Worm (Caenorhabditis elegans) whole organism, L3 larva: ENCODE measurements around the gene chil-18.

Source experiments
- R02D3.7 ChIP-seq: fragments of 150-350 bp; optimal IDR thresholded peaks from 2 replicates; lab custom pipeline; 2014; ENCODE audit warnings: missing biosample characterization, missing genetic modification characterization
- aly-2 ChIP-seq: fragments of 150-350 bp; optimal IDR thresholded peaks from 2 replicates; lab custom pipeline; 2014; ENCODE audit warnings: missing biosample characterization, missing genetic modification characterization
- ceh-16 ChIP-seq: sonication (generic microtip); optimal IDR thresholded peaks from 2 replicates; lab custom pipeline; 2017; ENCODE audit warnings: missing biosample characterization, missing genetic modification characterization
- ceh-82 ChIP-seq: fragments of 150-350 bp; optimal IDR thresholded peaks from 2 replicates; lab custom pipeline; 2014; ENCODE audit warnings: missing biosample characterization, missing genetic modification characterization
- daf-12 ChIP-seq: fragments of 150-350 bp; optimal IDR thresholded peaks from 2 replicates; lab custom pipeline; 2014; ENCODE audit warnings: missing biosample characterization, missing genetic modification reagents, missing genetic modification characterization
- egl-27 ChIP-seq: sonication (generic microtip); optimal IDR thresholded peaks from 4 replicates; lab custom pipeline; 2017; ENCODE audit warnings: missing biosample characterization, missing genetic modification reagents, missing genetic modification characterization
- elt-1 ChIP-seq: fragments of 150-350 bp; optimal IDR thresholded peaks from 2 replicates; lab custom pipeline; 2014; ENCODE audit warnings: missing biosample characterization, missing genetic modification characterization
- elt-2 ChIP-seq: sonication (generic microtip); optimal IDR thresholded peaks from 2 replicates; lab custom pipeline; 2016; ENCODE audit warnings: missing genetic modification reagents, mild to moderate bottlenecking, missing genetic modification characterization, missing compliant biosample characterization
- elt-3 ChIP-seq, 3 experiments: fragments of 150-350 bp in 1 of 3; sonication (generic microtip) in 2 of 3; optimal IDR thresholded peaks; 2 replicates in 2 of 3; 4 replicates in 1 of 3; lab custom pipeline; 2014 to 2017; ENCODE audit warnings: missing biosample characterization in 3 of 3, missing genetic modification characterization in 3 of 3
- eor-1 ChIP-seq, 2 experiments: fragments of 150-350 bp; optimal IDR thresholded peaks; 2 replicates each; lab custom pipeline; 2014 to 2018; ENCODE audit warnings: missing biosample characterization in 2 of 2, missing genetic modification characterization in 2 of 2
- fkh-2 ChIP-seq: fragments of 150-350 bp; optimal IDR thresholded peaks from 2 replicates; lab custom pipeline; 2014; ENCODE audit warnings: missing biosample characterization, missing genetic modification reagents, missing genetic modification characterization
- fos-1 ChIP-seq: fragments of 150-350 bp; optimal IDR thresholded peaks from 2 replicates; lab custom pipeline; 2014; ENCODE audit warnings: missing biosample characterization, missing genetic modification characterization
- hmg-11 ChIP-seq: sonication (generic microtip); optimal IDR thresholded peaks from 2 replicates; lab custom pipeline; 2016; ENCODE audit warnings: missing genetic modification characterization, missing compliant biosample characterization
- jun-1 ChIP-seq: fragments of 150-350 bp; optimal IDR thresholded peaks from 2 replicates; lab custom pipeline; 2014; ENCODE audit warnings: missing biosample characterization, missing genetic modification reagents, missing genetic modification characterization
- lin-15B ChIP-seq: fragments of 150-350 bp; optimal IDR thresholded peaks from 2 replicates; lab custom pipeline; 2014; ENCODE audit warnings: missing biosample characterization, missing genetic modification characterization
- lsy-12 ChIP-seq: sonication (generic microtip); optimal IDR thresholded peaks from 2 replicates; lab custom pipeline; 2016; ENCODE audit warnings: mild to moderate bottlenecking, missing genetic modification characterization, missing compliant biosample characterization
- mdl-1 ChIP-seq: fragments of 150-350 bp; optimal IDR thresholded peaks from 2 replicates; lab custom pipeline; 2014; ENCODE audit warnings: missing biosample characterization, missing genetic modification characterization
- mml-1 ChIP-seq: fragments of 150-350 bp; sonication (generic microtip); optimal IDR thresholded peaks from 3 replicates; lab custom pipeline; 2014; ENCODE audit warnings: missing biosample characterization, missing genetic modification characterization
- nfya-1 ChIP-seq: sonication (generic microtip); optimal IDR thresholded peaks from 2 replicates; lab custom pipeline; 2017; ENCODE audit warnings: missing genetic modification characterization, mild to moderate bottlenecking, missing compliant biosample characterization, antibody characterized with exemption, moderate library complexity; ENCODE audit not compliant: insufficient read depth
- nhr-11 ChIP-seq: fragments of 150-350 bp; optimal IDR thresholded peaks from 2 replicates; lab custom pipeline; 2014; ENCODE audit warnings: missing biosample characterization, missing genetic modification characterization
- nhr-12 ChIP-seq: fragments of 150-350 bp; optimal IDR thresholded peaks from 2 replicates; lab custom pipeline; 2014; ENCODE audit warnings: missing biosample characterization, missing genetic modification characterization
- nhr-23 ChIP-seq: fragments of 150-350 bp; optimal IDR thresholded peaks from 2 replicates; lab custom pipeline; 2014; ENCODE audit warnings: missing biosample characterization, missing genetic modification reagents, missing genetic modification characterization
- nhr-237 ChIP-seq: fragments of 150-350 bp; optimal IDR thresholded peaks from 2 replicates; lab custom pipeline; 2014; ENCODE audit warnings: missing biosample characterization, missing genetic modification characterization
- nhr-25 ChIP-seq: sonication (generic microtip); optimal IDR thresholded peaks from 2 replicates; lab custom pipeline; 2017; ENCODE audit warnings: missing biosample characterization, missing genetic modification characterization
- nhr-28 ChIP-seq: fragments of 150-350 bp; optimal IDR thresholded peaks from 2 replicates; lab custom pipeline; 2014; ENCODE audit warnings: missing biosample characterization, missing genetic modification characterization
- nhr-43 ChIP-seq: sonication (generic microtip); optimal IDR thresholded peaks from 2 replicates; lab custom pipeline; 2016; ENCODE audit warnings: mild to moderate bottlenecking, missing genetic modification characterization, missing compliant biosample characterization; ENCODE audit not compliant: poor library complexity, severe bottlenecking
- nhr-67 ChIP-seq: fragments of 150-350 bp; optimal IDR thresholded peaks from 2 replicates; lab custom pipeline; 2014; ENCODE audit warnings: missing biosample characterization, missing genetic modification characterization
- nhr-76 ChIP-seq: fragments of 150-350 bp; sonication (generic microtip); optimal IDR thresholded peaks from 5 replicates; lab custom pipeline; 2014; ENCODE audit warnings: missing biosample characterization, missing genetic modification characterization
- nhr-77 ChIP-seq: fragments of 150-350 bp; optimal IDR thresholded peaks from 2 replicates; lab custom pipeline; 2014; ENCODE audit warnings: missing biosample characterization, missing genetic modification characterization
- pha-4 ChIP-seq: fragments of 150-350 bp; optimal IDR thresholded peaks from 2 replicates; lab custom pipeline; 2014; ENCODE audit warnings: missing biosample characterization, missing genetic modification reagents, missing genetic modification characterization
- sea-2 ChIP-seq: fragments of 150-350 bp; sonication (generic microtip); optimal IDR thresholded peaks from 4 replicates; lab custom pipeline; 2014; ENCODE audit warnings: missing biosample characterization, missing genetic modification reagents, missing genetic modification characterization
- skn-1 ChIP-seq: fragments of 150-350 bp; optimal IDR thresholded peaks from 2 replicates; lab custom pipeline; 2014; ENCODE audit warnings: missing biosample characterization, missing genetic modification characterization
- snpc-4 ChIP-seq: fragments of 150-350 bp; optimal IDR thresholded peaks from 2 replicates; lab custom pipeline; 2014; ENCODE audit warnings: missing biosample characterization, missing genetic modification characterization
- tbx-2 ChIP-seq: sonication (generic microtip); optimal IDR thresholded peaks from 2 replicates; lab custom pipeline; 2016; ENCODE audit warnings: mild to moderate bottlenecking, missing genetic modification characterization, missing compliant biosample characterization
- unc-39 ChIP-seq: sonication (generic microtip); optimal IDR thresholded peaks from 4 replicates; lab custom pipeline; 2017; ENCODE audit warnings: missing biosample characterization, missing genetic modification characterization
- unc-62 ChIP-seq: fragments of 150-350 bp; sonication (generic microtip); optimal IDR thresholded peaks from 4 replicates; lab custom pipeline; 2014; ENCODE audit warnings: missing biosample characterization, missing genetic modification reagents, missing genetic modification characterization
- zag-1 ChIP-seq: fragments of 150-350 bp; optimal IDR thresholded peaks from 2 replicates; lab custom pipeline; 2014; ENCODE audit warnings: missing biosample characterization, missing genetic modification characterization
- ztf-11 ChIP-seq: fragments of 150-350 bp; optimal IDR thresholded peaks from 2 replicates; lab custom pipeline; 2014; ENCODE audit warnings: missing biosample characterization, missing genetic modification characterization
- ztf-4 ChIP-seq: fragments of 150-350 bp; optimal IDR thresholded peaks from 2 replicates; lab custom pipeline; 2014; ENCODE audit warnings: missing biosample characterization, missing genetic modification characterization

The chil-18 gene

DNA sequence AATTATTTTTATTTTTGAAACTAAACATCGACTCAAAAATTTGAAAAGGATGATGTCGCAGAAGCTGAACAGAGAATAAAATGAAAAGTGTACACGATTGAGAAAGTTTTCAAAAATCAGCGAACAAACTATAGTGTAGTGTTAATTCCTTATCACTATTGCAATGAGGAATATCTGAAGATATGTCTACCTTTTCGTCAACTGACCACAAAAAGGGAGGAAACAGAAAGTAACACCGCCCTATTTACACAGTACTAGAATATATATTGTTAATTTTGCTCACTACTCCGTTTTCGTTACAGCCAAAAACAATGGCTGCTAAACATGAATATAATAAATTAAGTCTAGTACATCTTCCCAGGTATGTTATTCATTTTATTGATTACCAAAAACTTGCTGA lies at the start of gene chil-18:
Gene chil-18 (plus strand): TSS at position 301 of the 400 bp plus-strand sequence.
- TF ChIP-seq nhr-77 (tag; lab: Kevin White, UChicago) (no peak), ceh-16 (tag; lab: Kevin White, UChicago) (no peak), nhr-25 (tag; lab: Kevin White, UChicago) (no peak), unc-62 (GFP tag; lab: Kevin White, UChicago) (no peak), nhr-23 (tag; lab: Kevin White, UChicago) (no peak), mdl-1 (tag; lab: Kevin White, UChicago) (no peak), mml-1 (tag; lab: Kevin White, UChicago) (no peak), nhr-11 (tag; lab: Kevin White, UChicago) (no peak), sea-2 (GFP tag; lab: Kevin White, UChicago) (no peak), hmg-11 (tag; lab: Kevin White, UChicago) (no peak), fkh-2 (tag; lab: Kevin White, UChicago) (no peak), nhr-12 (tag; lab: Kevin White, UChicago) (no peak), lsy-12 (no peak), fos-1 (no peak), ztf-11 (tag; lab: Kevin White, UChicago) (no peak), ztf-4 (tag; lab: Kevin White, UChicago) (no peak), unc-39 (no peak), egl-27 (tag; lab: Kevin White, UChicago) (no peak), skn-1 (tag; lab: Kevin White, UChicago) (no peak)

ce11 chrII:9398370-9398901 lies 49.6 kb upstream of the chil-18 start, which contains the start of the genes Y51B9A.14 and Y51B9A.8:
Gene Y51B9A.14 (minus strand): TSS chrII:9398470.
Gene Y51B9A.8 (plus strand): TSS chrII:9398851.
- TF ChIP-seq skn-1 (tag; lab: Kevin White, UChicago) (no peak), egl-27 (tag; lab: Kevin White, UChicago) (no peak), lin-15B (tag; lab: Kevin White, UChicago) (no peak), aly-2 (tag; lab: Kevin White, UChicago) (no peak), elt-2 (tag; lab: Kevin White, UChicago) (no peak), ceh-82 (tag; lab: Kevin White, UChicago) (no peak), elt-3 (tag; optimal IDR thresholded peaks at IDR 0.05; lab: Kevin White, UChicago) (no peak), fkh-2 (tag; lab: Kevin White, UChicago) (no peak), hmg-11 (tag; lab: Kevin White, UChicago) (no peak), snpc-4 (tag; lab: Kevin White, UChicago) (no peak), elt-1 (tag; lab: Kevin White, UChicago) (no peak), nhr-237 (tag; lab: Kevin White, UChicago) (no peak), tbx-2 (tag; lab: Kevin White, UChicago) (no peak), nhr-23 (tag; lab: Kevin White, UChicago) (no peak), nhr-28 (tag; lab: Kevin White, UChicago) (no peak), R02D3.7 (tag; lab: Kevin White, UChicago) (no peak), nhr-67 (no peak), ceh-16 (tag; lab: Kevin White, UChicago) (no peak)

DNA sequence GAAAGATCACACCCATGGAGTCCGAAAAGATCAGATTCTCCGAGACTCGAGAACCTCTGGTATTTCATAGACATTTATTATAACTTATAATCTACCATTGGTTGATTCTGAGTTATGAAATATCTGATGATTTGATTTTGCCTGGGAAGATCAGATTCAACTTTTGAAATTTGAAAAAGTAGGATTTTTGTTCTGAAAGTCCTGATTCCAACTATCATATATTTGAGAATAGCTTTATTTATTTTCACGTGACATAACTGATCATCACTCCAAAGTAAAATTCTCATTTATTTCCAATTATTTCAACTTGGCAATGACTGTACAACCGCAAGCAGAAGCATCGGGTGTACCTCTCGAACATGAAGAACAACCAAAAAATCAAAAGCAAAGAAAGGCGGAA lies 48.3 kb upstream of the chil-18 start, which contains the start of gene Y51B9A.7:
Gene Y51B9A.7 (plus strand): TSS at position 301 of the 400 bp plus-strand sequence.
- TF ChIP-seq R02D3.7 (tag; lab: Kevin White, UChicago) (no peak), jun-1 (no peak), ceh-82 (tag; lab: Kevin White, UChicago) (no peak), daf-12 (tag; lab: Kevin White, UChicago) (no peak), nhr-25 (tag; lab: Kevin White, UChicago) (no peak), nfya-1 (tag; lab: Kevin White, UChicago) (no peak), lin-15B (tag; lab: Kevin White, UChicago) (no peak), aly-2 (tag; lab: Kevin White, UChicago) (no peak), nhr-11 (tag; lab: Kevin White, UChicago) (no peak), ztf-11 (tag; lab: Kevin White, UChicago) (no peak), pha-4 (tag; lab: Kevin White, UChicago) (no peak)

- TF ChIP-seq nhr-12 (tag; lab: Kevin White, UChicago) (no peak), mml-1 (tag; lab: Kevin White, UChicago) (no peak), ztf-11 (tag; lab: Kevin White, UChicago) (no peak), nhr-76 (no peak), nfya-1 (tag; lab: Kevin White, UChicago) (no peak), lin-15B (tag; lab: Kevin White, UChicago) (no peak), egl-27 (tag; lab: Kevin White, UChicago) (no peak), elt-1 (tag; lab: Kevin White, UChicago) (no peak), daf-12 (tag; lab: Kevin White, UChicago) (no peak), pha-4 (tag; lab: Kevin White, UChicago) (no peak), nhr-43 (no peak), jun-1 (no peak), tbx-2 (tag; lab: Kevin White, UChicago) (no peak), eor-1 (tag; optimal IDR thresholded peaks at IDR 0.05; lab: Kevin White, UChicago) (no peak), R02D3.7 (tag; lab: Kevin White, UChicago) (no peak), nhr-237 (tag; lab: Kevin White, UChicago) (no peak), zag-1 (tag; lab: Kevin White, UChicago) (no peak), snpc-4 (tag; lab: Kevin White, UChicago) (no peak)
These were observed 45.0 kb upstream of the chil-18 start, which contains the start of gene Y51B9A.6 for ce11 chrII:9403087-9403486. Gene Y51B9A.6 (minus strand): TSS chrII:9403187.
